ENCODE assay signal across 5 fruit fly cellular contexts in the genomic region with DNA sequence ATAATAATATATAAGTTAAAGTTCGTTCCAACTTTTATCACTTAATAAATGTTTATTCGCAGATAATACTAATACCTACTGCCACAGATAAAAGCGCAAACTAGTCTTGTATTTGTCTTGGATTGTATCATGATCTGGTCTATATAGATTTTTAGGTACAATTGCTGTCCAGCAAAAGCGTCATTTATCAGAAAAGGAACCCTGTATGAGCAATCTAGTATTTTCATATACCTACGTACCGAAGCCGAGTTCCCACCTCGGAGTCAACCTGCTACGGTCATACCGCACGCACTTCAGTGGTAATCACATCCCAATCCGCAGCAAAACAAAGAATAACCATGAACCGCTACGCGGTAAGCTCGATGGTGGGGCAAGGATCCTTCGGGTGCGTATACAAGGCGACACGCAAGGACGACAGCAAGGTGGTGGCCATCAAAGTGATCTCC.
TF ChIP-seq lines count a peak whose summit lies in the region.

A gene (plus strand): TSS at position 254 of the 446 bp plus-strand sequence.

- no peak for TF ChIP-seq CTCF in whole organism, embryonic (GFP tag; optimal IDR thresholded peaks at IDR 0.05; lab: Kevin White, UChicago)

TF ChIP-seq in whole organism, adult, 20 proteins besides CTCF, POLR2A, EP300 and RAD21 (continues in another document):
- TF ChIP-seq Crg-1 (GFP tag; optimal IDR thresholded peaks at IDR 0.05; lab: Kevin White, UChicago): no peak
- TF ChIP-seq Clk (GFP tag; optimal IDR thresholded peaks at IDR 0.05; lab: Kevin White, UChicago): no peak
- TF ChIP-seq toe (GFP tag; optimal IDR thresholded peaks at IDR 0.05; lab: Kevin White, UChicago): no peak
- TF ChIP-seq CG7101 (tag; optimal IDR thresholded peaks at IDR 0.05; lab: Kevin White, UChicago): peak; percentile 63
- TF ChIP-seq CG33017 (tag; optimal IDR thresholded peaks at IDR 0.05; lab: Kevin White, UChicago): peak; percentile 26
- no peak for TF ChIP-seq CG12768 (GFP tag; optimal IDR thresholded peaks at IDR 0.05; lab: Kevin White, UChicago)
- TF ChIP-seq kay (GFP tag; lab: Kevin White, UChicago; ENCODE audit: borderline replicate concordance): no peak
- TF ChIP-seq cic (GFP tag; optimal IDR thresholded peaks at IDR 0.05; lab: Kevin White, UChicago): no peak
- no peak for TF ChIP-seq Mnt (GFP tag; optimal IDR thresholded peaks at IDR 0.05; lab: Kevin White, UChicago)
- no peak for TF ChIP-seq cnc (optimal IDR thresholded peaks at IDR 0.05; lab: Kevin White, UChicago)
- peak; percentile 16 for TF ChIP-seq tj (GFP tag; optimal IDR thresholded peaks at IDR 0.05; lab: Kevin White, UChicago)
- TF ChIP-seq CG1620 (GFP tag; optimal IDR thresholded peaks at IDR 0.05; lab: Kevin White, UChicago): no peak
- peak; percentile 54 for TF ChIP-seq CG11617 (GFP tag; optimal IDR thresholded peaks at IDR 0.05; lab: Kevin White, UChicago)
- no peak for TF ChIP-seq CG5204 (GFP tag; optimal IDR thresholded peaks at IDR 0.05; lab: Kevin White, UChicago)
- TF ChIP-seq Hr96 (GFP tag; optimal IDR thresholded peaks at IDR 0.05; lab: Kevin White, UChicago): no peak
- peak; percentile 8 for TF ChIP-seq pad (GFP tag; optimal IDR thresholded peaks at IDR 0.05; lab: Kevin White, UChicago)
- peak; percentile 8 for TF ChIP-seq CG14711 (tag; optimal IDR thresholded peaks at IDR 0.05; lab: Kevin White, UChicago)
- TF ChIP-seq CG7045 (GFP tag; optimal IDR thresholded peaks at IDR 0.05; lab: Kevin White, UChicago): no peak

TF ChIP-seq in whole organism, embryonic, 481 proteins besides CTCF, POLR2A, EP300 and RAD21 (continues in another document):
- no peak for TF ChIP-seq sna (GFP tag; IDR thresholded peaks at IDR 0.05; lab: Robert Waterston, UW; ENCODE audit: partially characterized antibody)
- no peak for TF ChIP-seq tx (GFP tag; optimal IDR thresholded peaks at IDR 0.05; lab: Kevin White, UChicago)
- peak; percentile 10 for TF ChIP-seq CG13296 (GFP tag; optimal IDR thresholded peaks at IDR 0.05; lab: Kevin White, UChicago)
- peak; percentile 10 for TF ChIP-seq Deaf1 (tag; optimal IDR thresholded peaks at IDR 0.05; lab: Kevin White, UChicago)
- TF ChIP-seq CG12769 (tag; optimal IDR thresholded peaks at IDR 0.05; lab: Kevin White, UChicago): no peak
- peak; percentile 43 for TF ChIP-seq NfI (GFP tag; optimal IDR thresholded peaks at IDR 0.05; lab: Kevin White, UChicago)
- TF ChIP-seq vvl (GFP tag; IDR thresholded peaks at IDR 0.05; lab: Robert Waterston, UW): peak; percentile 41
- TF ChIP-seq dmrt99B (tag; optimal IDR thresholded peaks at IDR 0.05; lab: Kevin White, UChicago): no peak
- no peak for TF ChIP-seq hth (optimal IDR thresholded peaks at IDR 0.05; lab: Kevin White, UChicago)
- TF ChIP-seq lov (optimal IDR thresholded peaks at IDR 0.05; lab: Kevin White, UChicago): no peak
- no peak for TF ChIP-seq lov (GFP tag; IDR thresholded peaks at IDR 0.05; lab: Robert Waterston, UW)
- TF ChIP-seq Tbp (GFP tag; optimal IDR thresholded peaks at IDR 0.05; lab: Kevin White, UChicago): no peak
- no peak for TF ChIP-seq CG32772 (GFP tag; IDR thresholded peaks at IDR 0.05; lab: Robert Waterston, UW)
- no peak for TF ChIP-seq bbx (GFP tag; IDR thresholded peaks at IDR 0.05; lab: Robert Waterston, UW; ENCODE audit: partially characterized antibody)
- peak; percentile 19 for TF ChIP-seq nom (GFP tag; optimal IDR thresholded peaks at IDR 0.05; lab: Kevin White, UChicago)
- TF ChIP-seq caup (GFP tag; optimal IDR thresholded peaks at IDR 0.05; lab: Kevin White, UChicago; ENCODE audit: severe bottlenecking): peak; percentile 37
- peak; percentile 28 for TF ChIP-seq CG15269 (tag; optimal IDR thresholded peaks at IDR 0.05; lab: Kevin White, UChicago)
- TF ChIP-seq org-1 (GFP tag; optimal IDR thresholded peaks at IDR 0.05; lab: Kevin White, UChicago): no peak

TF ChIP-seq in whole organism, prepupa, 60 proteins besides CTCF, POLR2A, EP300 and RAD21 (continues in another document):
- TF ChIP-seq Eip75B (GFP tag; optimal IDR thresholded peaks at IDR 0.05; lab: Kevin White, UChicago) (no peak), CG31627 (GFP tag; optimal IDR thresholded peaks at IDR 0.05; lab: Kevin White, UChicago) (no peak), dac (GFP tag; optimal IDR thresholded peaks at IDR 0.05; lab: Kevin White, UChicago) (no peak), Hr38 (GFP tag; optimal IDR thresholded peaks at IDR 0.05; lab: Kevin White, UChicago) (no peak), Hr4 (GFP tag; optimal IDR thresholded peaks at IDR 0.05; lab: Kevin White, UChicago) (no peak), CG34406 (GFP tag; optimal IDR thresholded peaks at IDR 0.05; lab: Kevin White, UChicago) (peak; percentile 30), CG8632 (GFP tag; optimal IDR thresholded peaks at IDR 0.05; lab: Kevin White, UChicago) (no peak), CG4318 (GFP tag; optimal IDR thresholded peaks at IDR 0.05; lab: Kevin White, UChicago) (no peak), svp (GFP tag; lab: Kevin White, UChicago) (no peak), CG10669 (GFP tag; optimal IDR thresholded peaks at IDR 0.05; lab: Kevin White, UChicago) (no peak), dsx (GFP tag; optimal IDR thresholded peaks at IDR 0.05; lab: Kevin White, UChicago; ENCODE audit: poor library complexity, severe bottlenecking) (no peak), CG11902 (GFP tag; optimal IDR thresholded peaks at IDR 0.05; lab: Kevin White, UChicago) (no peak), Hr39 (GFP tag; optimal IDR thresholded peaks at IDR 0.05; lab: Kevin White, UChicago) (no peak), CG8319 (GFP tag; optimal IDR thresholded peaks at IDR 0.05; lab: Kevin White, UChicago) (no peak), fkh (GFP tag; optimal IDR thresholded peaks at IDR 0.05; lab: Kevin White, UChicago) (no peak), esn (GFP tag; optimal IDR thresholded peaks at IDR 0.05; lab: Kevin White, UChicago) (peak; percentile 10), Ets21C (GFP tag; optimal IDR thresholded peaks at IDR 0.05; lab: Kevin White, UChicago) (no peak), Blimp-1 (GFP tag; optimal IDR thresholded peaks at IDR 0.05; lab: Kevin White, UChicago) (no peak), CG11762 (GFP tag; optimal IDR thresholded peaks at IDR 0.05; lab: Kevin White, UChicago; ENCODE audit: insufficient read depth) (no peak)

TF ChIP-seq in whole organism, pupa, 21 proteins besides CTCF, POLR2A, EP300 and RAD21:
- TF ChIP-seq CG9948 (tag; optimal IDR thresholded peaks at IDR 0.05; lab: Kevin White, UChicago) (no peak), CG8159 (tag; optimal IDR thresholded peaks at IDR 0.05; lab: Kevin White, UChicago) (peak; percentile 22), D1 (tag; optimal IDR thresholded peaks at IDR 0.05; lab: Kevin White, UChicago) (no peak), Pif1A (GFP tag; optimal IDR thresholded peaks at IDR 0.05; lab: Kevin White, UChicago) (no peak), EcR (GFP tag; optimal IDR thresholded peaks at IDR 0.05; lab: Kevin White, UChicago) (peak; percentile 4), CG4496 (GFP tag; IDR thresholded peaks at IDR 0.05; lab: Robert Waterston, UW) (peak; percentile 28; the same call in 1 of the 3 replicates), CG34367 (tag; optimal IDR thresholded peaks at IDR 0.05; lab: Kevin White, UChicago) (no peak), CG13204 (GFP tag; optimal IDR thresholded peaks at IDR 0.05; lab: Kevin White, UChicago) (no peak), Snoo (tag; optimal IDR thresholded peaks at IDR 0.05; lab: Kevin White, UChicago) (no peak), Pif1B (GFP tag; optimal IDR thresholded peaks at IDR 0.05; lab: Kevin White, UChicago) (no peak), CG12605 (GFP tag; IDR thresholded peaks at IDR 0.05; lab: Robert Waterston, UW) (0 out of 2 replicates have a peak, but pooled peaks have one; percentile 10), CG8301 (tag; optimal IDR thresholded peaks at IDR 0.05; lab: Kevin White, UChicago) (no peak), CG10348 (GFP tag; IDR thresholded peaks at IDR 0.05; lab: Robert Waterston, UW) (no peak), fd96Ca (GFP tag; IDR thresholded peaks at IDR 0.05; lab: Robert Waterston, UW) (no peak)

TF ChIP-seq in whole organism, wandering third instar larva, 38 proteins besides CTCF, POLR2A, EP300 and RAD21:
- no peak for TF ChIP-seq CG9705 (GFP tag; optimal IDR thresholded peaks at IDR 0.05; lab: Kevin White, UChicago)
- TF ChIP-seq CrebA (GFP tag; optimal IDR thresholded peaks at IDR 0.05; lab: Kevin White, UChicago; ENCODE audit: borderline replicate concordance): no peak
- TF ChIP-seq psq (GFP tag; optimal IDR thresholded peaks at IDR 0.05; lab: Kevin White, UChicago): peak; percentile 1
- TF ChIP-seq rgr (GFP tag; optimal IDR thresholded peaks at IDR 0.05; lab: Kevin White, UChicago): peak; percentile 35
- no peak for TF ChIP-seq dl (GFP tag; optimal IDR thresholded peaks at IDR 0.05; lab: Kevin White, UChicago; ENCODE audit: insufficient read depth in 1 of 2, partially characterized antibody in 2 of 2)
- TF ChIP-seq Dif (GFP tag; optimal IDR thresholded peaks at IDR 0.05; lab: Kevin White, UChicago; ENCODE audit: partially characterized antibody): no peak
- no peak for TF ChIP-seq Dfd (GFP tag; optimal IDR thresholded peaks at IDR 0.05; lab: Kevin White, UChicago)
- TF ChIP-seq OdsH (GFP tag; optimal IDR thresholded peaks at IDR 0.05; lab: Kevin White, UChicago): no peak
- TF ChIP-seq foxo (GFP tag; optimal IDR thresholded peaks at IDR 0.05; lab: Kevin White, UChicago): peak in 1 of 2 experiments; percentile 24
- TF ChIP-seq Vsx2 (GFP tag; optimal IDR thresholded peaks at IDR 0.05; lab: Kevin White, UChicago; ENCODE audit: partially characterized antibody): no peak
- no peak for TF ChIP-seq fru (GFP tag; optimal IDR thresholded peaks at IDR 0.05; lab: Kevin White, UChicago)
- peak; percentile 73 for TF ChIP-seq Myc (optimal IDR thresholded peaks at IDR 0.05; lab: Kevin White, UChicago)
- TF ChIP-seq Rel (GFP tag; optimal IDR thresholded peaks at IDR 0.05; lab: Kevin White, UChicago): no peak
- TF ChIP-seq Rel (tag; optimal IDR thresholded peaks at IDR 0.05; lab: Kevin White, UChicago): peak; percentile 54
- TF ChIP-seq woc (GFP tag; optimal IDR thresholded peaks at IDR 0.05; lab: Kevin White, UChicago): peak; percentile 56
- TF ChIP-seq Sp1 (GFP tag; optimal IDR thresholded peaks at IDR 0.05; lab: Kevin White, UChicago): peak; percentile 11
- peak; percentile 43 for TF ChIP-seq HLH106 (tag; optimal IDR thresholded peaks at IDR 0.05; lab: Kevin White, UChicago)
